Fruit fly (Drosophila melanogaster) whole organism: Measurements from ENCODE around the gene Csk.

Experiments used
- Dll ChIP-seq: fragments of >200 bp; optimal IDR thresholded peaks from 2 replicates; lab custom pipeline; 2017
- pan ChIP-seq: fragments of >200 bp; optimal IDR thresholded peaks from 2 replicates; lab custom pipeline; 2017
- psq ChIP-seq: fragments of >200 bp; optimal IDR thresholded peaks from 2 replicates; lab custom pipeline; 2017
- usp ChIP-seq: fragments of >200 bp; optimal IDR thresholded peaks from 2 replicates; lab custom pipeline; 2017; ENCODE audit warnings: missing biosample characterization, missing genetic modification characterization, mixed read lengths

dm6 chr3R:11670888-11671287 is 20.4 kb upstream of the Csk start:
- no peak for TF ChIP-seq usp (GFP tag; lab: Kevin White, UChicago)
- TF ChIP-seq psq (lab: Kevin White, UChicago): no peak
- no peak for TF ChIP-seq pan (lab: Kevin White, UChicago)
- TF ChIP-seq Dll (lab: Kevin White, UChicago): no peak
